Fruit fly (Drosophila melanogaster): ENCODE data around the gene CG7512.

dm6 chr3L:11561946-11562760 lies 48.6 kb downstream of the CG7512 start, which contains the start of the genes CG7394 and Mob2:
- peak; percentile 13 for TF ChIP-seq gl (tag; optimal IDR thresholded peaks at IDR 0.05)
- TF ChIP-seq Pif1B (GFP tag; optimal IDR thresholded peaks at IDR 0.05), result peak; percentile 87
- TF ChIP-seq EcR (GFP tag; optimal IDR thresholded peaks at IDR 0.05), result peak; percentile 17
- TF ChIP-seq CG14655 (GFP tag; optimal IDR thresholded peaks at IDR 0.05), result peak; percentile 84
- TF ChIP-seq fd96Ca (GFP tag; IDR thresholded peaks at IDR 0.05), result peak; percentile 90
- peak; percentile 81 for TF ChIP-seq CG12605 (GFP tag; IDR thresholded peaks at IDR 0.05)
- TF ChIP-seq Snoo (tag; optimal IDR thresholded peaks at IDR 0.05), result peak; percentile 81
- peak; percentile 80 for TF ChIP-seq CG8301 (tag; optimal IDR thresholded peaks at IDR 0.05)
- TF ChIP-seq CG13204 (GFP tag; optimal IDR thresholded peaks at IDR 0.05), result no peak
- TF ChIP-seq CG10348 (GFP tag; IDR thresholded peaks at IDR 0.05), result peak; percentile 50; the same call in 1 of the 2 replicates

Measured in whole organism, pupa.